Worm (Caenorhabditis elegans): Measurements from ENCODE around the gene F54C8.6.

Gene F54C8.6

DNA sequence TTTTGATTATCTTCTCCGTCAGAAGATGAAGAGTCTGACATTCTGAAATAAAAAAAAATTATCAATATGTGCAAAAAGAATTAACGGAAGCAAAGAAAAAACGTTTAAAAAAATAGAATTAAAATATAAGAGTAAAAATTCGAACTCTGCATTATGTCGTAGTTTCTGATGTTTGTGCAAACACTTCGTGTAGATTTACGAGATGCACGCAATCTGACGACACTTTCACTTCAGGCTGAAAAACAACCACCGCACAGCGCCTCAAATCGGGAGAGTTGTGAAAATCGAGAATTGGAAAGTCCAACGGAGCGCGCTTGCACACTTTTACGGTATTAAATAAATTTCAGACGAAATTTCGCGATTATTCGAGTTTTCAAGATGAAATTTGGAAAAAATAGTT lies 43.1 kb downstream of the F54C8.6 start, which contains the start of gene T26G10.1 (continued):
- TF ChIP-seq F39B2.1 (GFP tag; IDR thresholded peaks at IDR 0.05) = no peak
- no peak for TF ChIP-seq fkh-3 (tag; optimal IDR thresholded peaks at IDR 0.05)
- peak; percentile 52 for TF ChIP-seq tlf-1 (GFP tag; optimal IDR thresholded peaks at IDR 0.05)
- TF ChIP-seq nhr-27 (tag; optimal IDR thresholded peaks at IDR 0.05) = no peak
- no peak for TF ChIP-seq ceh-79 (tag; optimal IDR thresholded peaks at IDR 0.05)
- no peak for TF ChIP-seq ztf-25 (GFP tag; IDR thresholded peaks at IDR 0.05)
- no peak for TF ChIP-seq ceh-40 (GFP tag; IDR thresholded peaks at IDR 0.05)
- no peak for TF ChIP-seq mxl-1 (tag; optimal IDR thresholded peaks at IDR 0.05)
- peak; percentile 68 for TF ChIP-seq madf-8 (GFP tag; conservative IDR thresholded peaks at IDR 0.05)
- peak; percentile 60; the same call in 1 of the 2 replicates for TF ChIP-seq Y95B8A.8 (GFP tag; IDR thresholded peaks at IDR 0.05)
- TF ChIP-seq ztf-18 (tag; optimal IDR thresholded peaks at IDR 0.05) = peak; percentile 38
- peak; percentile 65 for TF ChIP-seq hmg-1.2 (GFP tag; IDR thresholded peaks at IDR 0.05)
- no peak for TF ChIP-seq B0261.1 (tag; optimal IDR thresholded peaks at IDR 0.05)
- TF ChIP-seq nhr-90 (tag; optimal IDR thresholded peaks at IDR 0.05) = no peak
- TF ChIP-seq F55B11.4 (tag; optimal IDR thresholded peaks at IDR 0.05; ENCODE audit: borderline replicate concordance, insufficient read depth) = no peak
- peak; percentile 87 for TF ChIP-seq ekl-4 (GFP tag; IDR thresholded peaks at IDR 0.05)
- TF ChIP-seq somi-1 (GFP tag; optimal IDR thresholded peaks at IDR 0.05) = no peak
- TF ChIP-seq sdz-38 (tag; optimal IDR thresholded peaks at IDR 0.05) = no peak
- no peak for TF ChIP-seq F22D6.2 (tag; optimal IDR thresholded peaks at IDR 0.05)
- peak; percentile 20 for TF ChIP-seq athp-1 (tag; optimal IDR thresholded peaks at IDR 0.05)
- TF ChIP-seq K11D2.4 (GFP tag; IDR thresholded peaks at IDR 0.05) = no peak
- no peak for TF ChIP-seq F57C9.4 (tag; optimal IDR thresholded peaks at IDR 0.05)
- no peak for TF ChIP-seq gei-17 (GFP tag; optimal IDR thresholded peaks at IDR 0.05)
- TF ChIP-seq D2030.7 (GFP tag; IDR thresholded peaks at IDR 0.05) = peak; percentile 90
- TF ChIP-seq atf-7 (tag; optimal IDR thresholded peaks at IDR 0.05) = no peak
- no peak for TF ChIP-seq snpc-4 (GFP tag; optimal IDR thresholded peaks at IDR 0.05)
- TF ChIP-seq snpc-4 (tag; optimal IDR thresholded peaks at IDR 0.05) = peak in 3 of 4 experiments; percentile 25 to 85 (median 72)
- no peak for TF ChIP-seq mel-28 (tag; optimal IDR thresholded peaks at IDR 0.05; ENCODE audit: borderline replicate concordance)
- no peak for TF ChIP-seq bed-1 (GFP tag; IDR thresholded peaks at IDR 0.05)
- no peak for TF ChIP-seq lsy-27 (tag; optimal IDR thresholded peaks at IDR 0.05; ENCODE audit: borderline replicate concordance, insufficient read depth)
- no peak for TF ChIP-seq nhr-179 (tag; optimal IDR thresholded peaks at IDR 0.05)
- peak; percentile 83 for TF ChIP-seq ceh-91 (GFP tag; IDR thresholded peaks at IDR 0.05)
- TF ChIP-seq ccch-3 (GFP tag; optimal IDR thresholded peaks at IDR 0.05) = no peak
- TF ChIP-seq dox-1 (GFP tag; IDR thresholded peaks at IDR 0.05) = peak; percentile 90
- TF ChIP-seq Y67H2A.10 (GFP tag; conservative IDR thresholded peaks at IDR 0.05) = no peak
- TF ChIP-seq rec-8 (tag; optimal IDR thresholded peaks at IDR 0.05) = no peak
- TF ChIP-seq nhr-120 (GFP tag; IDR thresholded peaks at IDR 0.05) = no peak
- peak; percentile 15 for TF ChIP-seq snpc-1.3 (tag; optimal IDR thresholded peaks at IDR 0.05; ENCODE audit: insufficient read depth)
- TF ChIP-seq repo-1 (tag; optimal IDR thresholded peaks at IDR 0.05) = no peak
- no peak for TF ChIP-seq F10E7.11 (tag; optimal IDR thresholded peaks at IDR 0.05)
- no peak for TF ChIP-seq madf-10 (tag; optimal IDR thresholded peaks at IDR 0.05)
- TF ChIP-seq lsl-1 (GFP tag; optimal IDR thresholded peaks at IDR 0.05) = peak; percentile 56
- no peak for TF ChIP-seq chd-7 (tag; optimal IDR thresholded peaks at IDR 0.05)
- TF ChIP-seq aptf-2 (GFP tag; conservative IDR thresholded peaks at IDR 0.05) = no peak
- no peak for TF ChIP-seq unc-62 (GFP tag; optimal IDR thresholded peaks at IDR 0.05)
- peak; percentile 60; the same call in 1 of the 2 replicates for TF ChIP-seq madf-3 (GFP tag; IDR thresholded peaks at IDR 0.05)
- TF ChIP-seq Y79H2A.3 (GFP tag; conservative IDR thresholded peaks at IDR 0.05) = no peak
- no peak for TF ChIP-seq attf-6 (GFP tag; IDR thresholded peaks at IDR 0.05)
- TF ChIP-seq nhr-80 (tag; optimal IDR thresholded peaks at IDR 0.05) = peak; percentile 22
- peak; percentile 17 for TF ChIP-seq xnd-1 (tag; optimal IDR thresholded peaks at IDR 0.05)
